Worm (Caenorhabditis elegans) whole organism, L1 larva: Measurements from ENCODE around the gene eif-3.D.
A peak's percentile ranks its signal among the peaks of the same experiment; 100 is the strongest.

Experiments
- blmp-1 ChIP-seq: fragments of 150-350 bp; optimal IDR thresholded peaks from 2 replicates; lab custom pipeline; 2014; ENCODE audit warnings: missing biosample characterization, missing genetic modification characterization
- lin-14 ChIP-seq: fragments of 200-800 bp; sonication (Bioruptor generic); optimal IDR thresholded peaks from 2 replicates; lab custom pipeline; 2018; ENCODE audit warnings: mild to moderate bottlenecking, missing genetic modification characterization, moderate library complexity, missing compliant biosample characterization
- nhr-12 ChIP-seq: sonication (generic microtip); optimal IDR thresholded peaks from 2 replicates; lab custom pipeline; 2017; ENCODE audit warnings: missing biosample characterization, missing genetic modification characterization
- unc-130 ChIP-seq: fragments of 150-350 bp; optimal IDR thresholded peaks from 2 replicates; lab custom pipeline; 2017; ENCODE audit warnings: missing biosample characterization, missing genetic modification characterization, inconsistent platforms

ce11 chrIII:8971255-8972020, at the start of gene eif-3.D, which contains the start of gene R08D7.4:
- TF ChIP-seq lin-14 (GFP tag; lab: Kevin White, UChicago) (peak; percentile 52), nhr-12 (tag; lab: Kevin White, UChicago) (no peak), unc-130 (tag; lab: Kevin White, UChicago) (peak; percentile 61), blmp-1 (tag; lab: Kevin White, UChicago) (no peak)
